Fruit fly (Drosophila melanogaster) whole organism, embryonic: Measurements from ENCODE around the gene Dbp21E2.

Experiments used
- Atf-2 ChIP-seq: fragments of 200-800 bp; sonication (Bioruptor generic); optimal IDR thresholded peaks from 2 replicates; lab custom pipeline; 2016; ENCODE audit warnings: missing biosample characterization, missing genetic modification characterization
- Awh ChIP-seq: fragments of 200-800 bp; sonication (Bioruptor generic); IDR thresholded peaks from 2 replicates; pipeline ENCODE4, ENCODE4 v1.3.6; 2022; ENCODE audit warnings: missing biosample characterization, missing genetic modification characterization
- CG10147 ChIP-seq: fragments of 200-800 bp; sonication (Bioruptor generic); optimal IDR thresholded peaks from 2 replicates; lab custom pipeline; 2019; ENCODE audit warnings: missing biosample characterization, mild to moderate bottlenecking, missing genetic modification characterization, moderate library complexity
- CG10959 ChIP-seq: fragments of 200-800 bp; sonication (Bioruptor generic); IDR thresholded peaks from 2 replicates; pipeline ENCODE4 v1.3.6; 2022; ENCODE audit warnings: missing biosample characterization, missing genetic modification characterization
- CG12744 ChIP-seq: fragments of 200-800 bp; sonication (Bioruptor generic); optimal IDR thresholded peaks from 2 replicates; lab custom pipeline; 2016; ENCODE audit warnings: missing biosample characterization, missing genetic modification characterization
- CG14965 ChIP-seq: fragments of 200-800 bp; sonication (Bioruptor generic); optimal IDR thresholded peaks from 2 replicates; lab custom pipeline; 2016; ENCODE audit warnings: missing biosample characterization, missing genetic modification characterization, borderline replicate concordance
- CG15514 ChIP-seq: fragments of 200-800 bp; sonication (Bioruptor generic); optimal IDR thresholded peaks from 3 replicates; lab custom pipeline; 2017; ENCODE audit warnings: missing biosample characterization, missing genetic modification characterization, mild to moderate bottlenecking, moderate library complexity, missing genetic modification reagents
- CG1647 ChIP-seq: fragments of 200-800 bp; sonication (Bioruptor generic); optimal IDR thresholded peaks from 3 replicates; lab custom pipeline; 2016; ENCODE audit warnings: missing biosample characterization, missing genetic modification characterization
- CG2120 ChIP-seq: fragments of 200-800 bp; sonication (Bioruptor generic); optimal IDR thresholded peaks from 3 replicates; lab custom pipeline; 2016; ENCODE audit warnings: missing biosample characterization, missing genetic modification characterization
- CG31388 ChIP-seq: fragments of 200-800 bp; sonication (Bioruptor generic); optimal IDR thresholded peaks from 2 replicates; lab custom pipeline; 2016; ENCODE audit warnings: missing biosample characterization, missing genetic modification characterization
- CG34224 ChIP-seq: fragments of 200-800 bp; sonication (Bioruptor generic); IDR thresholded peaks from 3 replicates; pipeline ENCODE4 v1.3.6; 2022; ENCODE audit warnings: missing biosample characterization, missing genetic modification characterization; ENCODE audit not compliant: partially characterized antibody
- CG3995 ChIP-seq: fragments of 200-800 bp; sonication (Bioruptor generic); optimal IDR thresholded peaks from 3 replicates; lab custom pipeline; 2016; ENCODE audit warnings: missing biosample characterization, missing genetic modification characterization
- CG4328 ChIP-seq: fragments of 200-800 bp; sonication (Bioruptor generic); optimal IDR thresholded peaks from 3 replicates; lab custom pipeline; 2017; ENCODE audit warnings: missing biosample characterization, missing genetic modification reagents, missing genetic modification characterization
- CG4617 ChIP-seq: fragments of 200-800 bp; sonication (Bioruptor generic); optimal IDR thresholded peaks from 3 replicates; lab custom pipeline; 2016; ENCODE audit warnings: missing biosample characterization, missing genetic modification characterization, borderline replicate concordance
- CG4707 ChIP-seq: fragments of 200-800 bp; sonication (Bioruptor generic); optimal IDR thresholded peaks from 2 replicates; lab custom pipeline; 2018; ENCODE audit warnings: missing biosample characterization, mild to moderate bottlenecking, missing genetic modification characterization, moderate library complexity
- CG4730 ChIP-seq: fragments of 200-800 bp; sonication (Bioruptor generic); IDR thresholded peaks from 2 replicates; pipeline ENCODE4 v1.3.6; 2022; ENCODE audit warnings: missing biosample characterization, missing genetic modification characterization
- CG5953 ChIP-seq: fragments of 200-800 bp; sonication (Bioruptor generic); IDR thresholded peaks from 2 replicates; pipeline ENCODE4 v1.3.6; 2022; ENCODE audit warnings: missing biosample characterization, missing genetic modification characterization
- CG7928 ChIP-seq: fragments of 200-800 bp; sonication (Bioruptor generic); optimal IDR thresholded peaks from 2 replicates; lab custom pipeline; 2017; ENCODE audit warnings: missing biosample characterization, mild to moderate bottlenecking, missing genetic modification characterization
- D ChIP-seq, 2 experiments: fragments of 200-800 bp in 1 of 2; fragments of >200 bp in 1 of 2; sonication (Bioruptor generic) in 1 of 2; optimal IDR thresholded peaks; 2 replicates in 1 of 2; 3 replicates in 1 of 2; lab custom pipeline; 2017; ENCODE audit warnings: mild to moderate bottlenecking in 1 of 2, missing biosample characterization in 1 of 2, missing genetic modification characterization in 1 of 2, missing genetic modification reagents in 1 of 2
- Dek ChIP-seq: fragments of 200-800 bp; sonication (Bioruptor generic); optimal IDR thresholded peaks from 3 replicates; lab custom pipeline; 2019; ENCODE audit warnings: missing biosample characterization, mild to moderate bottlenecking, missing genetic modification characterization, moderate library complexity
- Dref ChIP-seq: fragments of 200-800 bp; sonication (Bioruptor generic); IDR thresholded peaks from 2 replicates; pipeline ENCODE4 v1.3.6; 2022; ENCODE audit warnings: missing biosample characterization, missing genetic modification characterization
- Fer1 ChIP-seq: fragments of 200-800 bp; sonication (Bioruptor generic); optimal IDR thresholded peaks from 2 replicates; lab custom pipeline; 2017; ENCODE audit warnings: missing biosample characterization, mild to moderate bottlenecking, missing genetic modification characterization
- H2.0 ChIP-seq: fragments of 200-800 bp; sonication (Bioruptor generic); IDR thresholded peaks from 2 replicates; pipeline ENCODE4 v1.3.6; 2022; ENCODE audit warnings: missing biosample characterization, missing genetic modification characterization
- HmgZ ChIP-seq: fragments of 200-800 bp; sonication (Bioruptor generic); optimal IDR thresholded peaks from 2 replicates; lab custom pipeline; 2018; ENCODE audit warnings: missing biosample characterization, mild to moderate bottlenecking, missing genetic modification characterization
- MESR4 ChIP-seq: fragments of 200-800 bp; sonication (Bioruptor generic); optimal IDR thresholded peaks from 2 replicates; lab custom pipeline; 2018; ENCODE audit warnings: missing biosample characterization, mild to moderate bottlenecking, missing genetic modification characterization, moderate library complexity
- Neu2 ChIP-seq: fragments of 200-800 bp; sonication (Bioruptor generic); optimal IDR thresholded peaks from 3 replicates; lab custom pipeline; 2016; ENCODE audit warnings: missing biosample characterization, missing genetic modification characterization, borderline replicate concordance
- Optix ChIP-seq: fragments of 200-800 bp; sonication (Bioruptor generic); IDR thresholded peaks from 3 replicates; pipeline ENCODE4 v1.3.6; 2022; ENCODE audit warnings: missing biosample characterization, missing genetic modification characterization
- Sox100B ChIP-seq: fragments of 200-800 bp; sonication (Bioruptor generic); optimal IDR thresholded peaks from 3 replicates; lab custom pipeline; 2018; ENCODE audit warnings: missing biosample characterization, mild to moderate bottlenecking, missing genetic modification characterization
- TFAM ChIP-seq: fragments of 200-800 bp; sonication (Bioruptor generic); optimal IDR thresholded peaks from 2 replicates; lab custom pipeline; 2017; ENCODE audit warnings: missing biosample characterization, missing genetic modification characterization, inconsistent platforms
- Vsx1 ChIP-seq: fragments of 200-800 bp; sonication (Bioruptor generic); optimal IDR thresholded peaks from 2 replicates; lab custom pipeline; 2017; ENCODE audit warnings: missing biosample characterization, mild to moderate bottlenecking, missing genetic modification characterization, missing genetic modification reagents
- ara ChIP-seq: fragments of 200-800 bp; sonication (Bioruptor generic); IDR thresholded peaks from 2 replicates; pipeline ENCODE4 v1.3.6; 2022; ENCODE audit warnings: missing biosample characterization, missing genetic modification characterization
- btn ChIP-seq: fragments of 200-800 bp; sonication (Bioruptor generic); optimal IDR thresholded peaks from 2 replicates; lab custom pipeline; 2016; ENCODE audit warnings: missing biosample characterization, missing genetic modification characterization
- danr ChIP-seq: fragments of 200-800 bp; sonication (Bioruptor generic); IDR thresholded peaks from 2 replicates; pipeline ENCODE4 v1.3.6; 2022; ENCODE audit warnings: missing biosample characterization, missing genetic modification characterization
- disco-r ChIP-seq: fragments of 200-800 bp; sonication (Bioruptor generic); optimal IDR thresholded peaks from 2 replicates; lab custom pipeline; 2016; ENCODE audit warnings: missing biosample characterization, missing genetic modification characterization
- eyg ChIP-seq: fragments of 200-800 bp; sonication (Bioruptor generic); optimal IDR thresholded peaks from 3 replicates; lab custom pipeline; 2016; ENCODE audit warnings: missing biosample characterization, missing genetic modification characterization
- grau ChIP-seq: fragments of 200-800 bp; optimal IDR thresholded peaks from 3 replicates; lab custom pipeline; 2019; ENCODE audit warnings: missing biosample characterization, mild to moderate bottlenecking, missing genetic modification characterization, moderate library complexity
- grn ChIP-seq: fragments of 200-800 bp; sonication (Bioruptor generic); optimal IDR thresholded peaks from 3 replicates; lab custom pipeline; 2017; ENCODE audit warnings: missing biosample characterization, missing genetic modification characterization
- ham ChIP-seq: fragments of 200-800 bp; sonication (Bioruptor generic); IDR thresholded peaks from 2 replicates; pipeline ENCODE4 v1.3.6; 2022; ENCODE audit warnings: missing biosample characterization, missing genetic modification characterization
- ken ChIP-seq: fragments of 200-800 bp; sonication (Bioruptor generic); IDR thresholded peaks from 3 replicates; pipeline ENCODE4 v1.3.6; 2022; ENCODE audit warnings: missing biosample characterization, missing genetic modification characterization
- lilli ChIP-seq: fragments of 200-800 bp; sonication (Bioruptor generic); optimal IDR thresholded peaks from 3 replicates; lab custom pipeline; 2016; ENCODE audit warnings: missing biosample characterization, missing genetic modification characterization
- onecut ChIP-seq: fragments of 200-800 bp; sonication (Bioruptor generic); IDR thresholded peaks from 2 replicates; pipeline ENCODE4 v1.3.6; 2022; ENCODE audit warnings: missing biosample characterization, missing genetic modification characterization
- pzg ChIP-seq: fragments of 200-800 bp; sonication (Bioruptor generic); optimal IDR thresholded peaks from 3 replicates; lab custom pipeline; 2018; ENCODE audit warnings: missing biosample characterization, mild to moderate bottlenecking, missing genetic modification characterization, moderate library complexity
- salm ChIP-seq: fragments of 200-800 bp; sonication (Bioruptor generic); optimal IDR thresholded peaks from 2 replicates; lab custom pipeline; 2018; ENCODE audit warnings: missing biosample characterization, mild to moderate bottlenecking, missing genetic modification characterization
- scrt ChIP-seq: fragments of 200-800 bp; sonication (Bioruptor generic); optimal IDR thresholded peaks from 2 replicates; lab custom pipeline; 2018; ENCODE audit warnings: missing biosample characterization, mild to moderate bottlenecking, missing genetic modification characterization, moderate library complexity
- sisA ChIP-seq: fragments of 200-800 bp; sonication (Bioruptor generic); IDR thresholded peaks from 2 replicates; pipeline ENCODE4 v1.3.6; 2022; ENCODE audit warnings: missing biosample characterization, missing genetic modification characterization
- slp2 ChIP-seq: fragments of 200-800 bp; sonication (Bioruptor generic); optimal IDR thresholded peaks from 2 replicates; lab custom pipeline; 2016; ENCODE audit warnings: missing biosample characterization, missing genetic modification characterization
- tgo ChIP-seq: fragments of 200-800 bp; sonication (Bioruptor generic); IDR thresholded peaks from 3 replicates; pipeline ENCODE4 v1.3.6; 2022; ENCODE audit warnings: missing biosample characterization, missing genetic modification characterization
- tup ChIP-seq: fragments of 200-800 bp; sonication (Bioruptor generic); optimal IDR thresholded peaks from 2 replicates; lab custom pipeline; 2016; ENCODE audit warnings: missing biosample characterization, mild to moderate bottlenecking, missing genetic modification characterization, moderate library complexity
- usp ChIP-seq: fragments of >200 bp; optimal IDR thresholded peaks from 2 replicates; lab custom pipeline; 2017; ENCODE audit warnings: missing biosample characterization, missing genetic modification characterization
- vfl ChIP-seq: fragments of 200-800 bp; sonication (Bioruptor generic); optimal IDR thresholded peaks from 2 replicates; lab custom pipeline; 2016; ENCODE audit warnings: missing biosample characterization, missing genetic modification characterization

Gene Dbp21E2

dm6 chr2L:811405-811804 is at the start of gene Dbp21E2 (continued):
- no peak for TF ChIP-seq H2.0
- peak; percentile 1 for TF ChIP-seq CG2120
- no peak for TF ChIP-seq CG7928 (GFP tag; lab: Kevin White, UChicago)
- TF ChIP-seq tup (GFP tag; lab: Kevin White, UChicago): no peak
- TF ChIP-seq CG4617 (GFP tag; lab: Kevin White, UChicago): no peak
- TF ChIP-seq Fer1: no peak
- no peak for TF ChIP-seq usp (GFP tag; lab: Kevin White, UChicago)
- TF ChIP-seq Sox100B: no peak
- TF ChIP-seq HmgZ (tag; lab: Kevin White, UChicago): no peak
- no peak for TF ChIP-seq sisA (GFP tag; lab: Robert Waterston, UW)
- TF ChIP-seq CG15514 (GFP tag; lab: Kevin White, UChicago): peak; percentile 11
- TF ChIP-seq Neu2: no peak
- TF ChIP-seq CG1647 (GFP tag; lab: Kevin White, UChicago): no peak
- no peak for TF ChIP-seq CG10147 (GFP tag; lab: Kevin White, UChicago)
- no peak for TF ChIP-seq slp2
- no peak for TF ChIP-seq Awh
- TF ChIP-seq grau (tag; lab: Kevin White, UChicago): no peak
- TF ChIP-seq CG4328: no peak
- TF ChIP-seq pzg (GFP tag; lab: Kevin White, UChicago): peak; percentile 24
- no peak for TF ChIP-seq D (optimal IDR thresholded peaks at IDR 0.05; lab: Kevin White, UChicago)
- TF ChIP-seq D (GFP tag; optimal IDR thresholded peaks at IDR 0.05; lab: Kevin White, UChicago): no peak
- no peak for TF ChIP-seq CG34224 (GFP tag; lab: Robert Waterston, UW)
- no peak for TF ChIP-seq Atf-2 (GFP tag; lab: Kevin White, UChicago)
- no peak for TF ChIP-seq CG4707 (GFP tag; lab: Kevin White, UChicago)
- no peak for TF ChIP-seq CG3995 (GFP tag; lab: Kevin White, UChicago)
- TF ChIP-seq CG14965 (GFP tag; lab: Kevin White, UChicago): no peak
- no peak for TF ChIP-seq CG5953 (GFP tag; lab: Robert Waterston, UW)
- peak; percentile 38 for TF ChIP-seq MESR4
- TF ChIP-seq lilli (GFP tag; lab: Kevin White, UChicago): no peak
- no peak for TF ChIP-seq ara (GFP tag; lab: Robert Waterston, UW)

- no peak for TF ChIP-seq eyg (GFP tag; lab: Kevin White, UChicago)
- 0 out of 2 replicates have a peak, but pooled peaks have one; percentile 5 for TF ChIP-seq Dref (GFP tag; lab: Robert Waterston, UW)
- TF ChIP-seq, all 482 proteins: peak for 1
Observed at dm6 chr2L:773247-773646, 38.1 kb upstream of the Dbp21E2 start, which contains the start of gene CG12506. TSS of gene CG12506 (plus strand) at chr2L:773547.

DNA sequence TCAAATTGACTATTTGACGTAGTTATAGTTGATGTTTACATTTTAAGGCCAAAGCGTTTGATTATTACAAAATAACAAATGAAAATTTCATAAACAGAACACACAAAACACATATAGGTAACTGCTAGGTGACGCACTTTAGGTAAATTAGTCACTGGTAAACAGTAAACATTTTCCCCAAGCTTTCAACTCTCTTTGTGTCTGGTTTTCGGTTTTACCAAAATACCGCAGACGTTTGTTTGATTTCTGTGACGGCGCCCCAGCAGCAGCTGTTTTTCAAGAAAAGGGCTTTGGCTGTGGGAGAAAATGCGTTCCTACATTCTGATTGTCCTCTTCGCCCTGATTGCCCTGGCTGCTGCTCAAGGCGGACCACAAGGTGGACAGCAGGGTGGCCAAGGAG is 35.1 kb upstream of the Dbp21E2 start, which contains the start of gene CG13946:
TSS of gene CG13946 (plus strand) at position 301 of the 400 bp plus-strand sequence.
- no peak for TF ChIP-seq Vsx1 (GFP tag; lab: Kevin White, UChicago)
- TF ChIP-seq grn: no peak
- TF ChIP-seq onecut (GFP tag; lab: Robert Waterston, UW): no peak
- TF ChIP-seq ham (GFP tag; lab: Robert Waterston, UW): no peak
- TF ChIP-seq salm: no peak
- no peak for TF ChIP-seq CG31388 (GFP tag; lab: Kevin White, UChicago)
- no peak for TF ChIP-seq disco-r (GFP tag; lab: Kevin White, UChicago)
- TF ChIP-seq Dek (tag; lab: Kevin White, UChicago): no peak
- no peak for TF ChIP-seq TFAM (GFP tag; lab: Kevin White, UChicago)
- TF ChIP-seq Fer1: no peak
- TF ChIP-seq vfl (GFP tag; lab: Kevin White, UChicago): no peak
- no peak for TF ChIP-seq Optix (GFP tag; lab: Robert Waterston, UW)
- no peak for TF ChIP-seq tgo
- TF ChIP-seq CG12744 (GFP tag; lab: Kevin White, UChicago): no peak
- TF ChIP-seq scrt (GFP tag; lab: Kevin White, UChicago): no peak
- TF ChIP-seq CG10959 (GFP tag; lab: Robert Waterston, UW): no peak
- no peak for TF ChIP-seq btn (GFP tag; lab: Kevin White, UChicago)
- no peak for TF ChIP-seq CG4730
- no peak for TF ChIP-seq danr (GFP tag; lab: Robert Waterston, UW)
- TF ChIP-seq ken: no peak
